Worm (Caenorhabditis elegans) whole organism, early embryonic: ENCODE data around the gene msp-63.

Experiments used
- B0310.2 ChIP-seq: sonication (generic microtip); optimal IDR thresholded peaks from 2 replicates; lab custom pipeline; 2016; ENCODE audit warnings: mild to moderate bottlenecking, missing genetic modification characterization, missing compliant biosample characterization
- F13C5.2 ChIP-seq: sonication (generic microtip); optimal IDR thresholded peaks from 2 replicates; lab custom pipeline; 2017; ENCODE audit warnings: mild to moderate bottlenecking, missing genetic modification characterization, inconsistent platforms, missing compliant biosample characterization
- aly-1 ChIP-seq: sonication (generic microtip); optimal IDR thresholded peaks from 2 replicates; lab custom pipeline; 2016; ENCODE audit warnings: missing genetic modification characterization, missing compliant biosample characterization
- ama-1 ChIP-seq: fragments of 150-350 bp; optimal IDR thresholded peaks from 2 replicates; lab custom pipeline; 2014
- ceh-13 ChIP-seq: fragments of 200-800 bp; sonication (Bioruptor generic); optimal IDR thresholded peaks from 2 replicates; lab custom pipeline; 2018; ENCODE audit warnings: mild to moderate bottlenecking, missing genetic modification characterization, missing compliant biosample characterization
- ceh-36 ChIP-seq: sonication (generic microtip); optimal IDR thresholded peaks from 2 replicates; lab custom pipeline; 2016; ENCODE audit warnings: missing genetic modification characterization, inconsistent platforms, missing compliant biosample characterization
- ets-7 ChIP-seq: sonication (generic microtip); optimal IDR thresholded peaks from 2 replicates; lab custom pipeline; 2016; ENCODE audit warnings: missing genotype, missing genetic modification characterization, missing compliant biosample characterization
- flt-1 ChIP-seq: fragments of 200-800 bp; sonication (Bioruptor generic); IDR thresholded peaks from 2 replicates; pipeline ENCODE4 v1.3.6; 2022; ENCODE audit warnings: missing genetic modification characterization, missing compliant biosample characterization
- hmbx-1 ChIP-seq: sonication (generic microtip); optimal IDR thresholded peaks from 2 replicates; lab custom pipeline; 2016; ENCODE audit warnings: mild to moderate bottlenecking, missing genetic modification characterization, missing compliant biosample characterization
- hmg-4 ChIP-seq: fragments of 200-800 bp; sonication (Bioruptor generic); optimal IDR thresholded peaks from 2 replicates; lab custom pipeline; 2018; ENCODE audit warnings: mild to moderate bottlenecking, missing genetic modification characterization, missing compliant biosample characterization
- hnd-1 ChIP-seq: sonication (generic microtip); optimal IDR thresholded peaks from 2 replicates; lab custom pipeline; 2016; ENCODE audit warnings: missing genetic modification characterization, missing compliant biosample characterization
- pes-1 ChIP-seq: fragments of 200-800 bp; sonication (Bioruptor generic); IDR thresholded peaks from 2 replicates; pipeline ENCODE4 v1.3.6; 2022; ENCODE audit warnings: missing genetic modification reagents, missing genetic modification characterization, missing compliant biosample characterization
- scrt-1 ChIP-seq: fragments of 200-800 bp; sonication (Bioruptor generic); IDR thresholded peaks from 2 replicates; pipeline ENCODE4 v1.3.6; 2022; ENCODE audit warnings: missing genetic modification characterization, missing compliant biosample characterization
- sea-1 ChIP-seq: fragments of 200-800 bp; sonication (Bioruptor generic); conservative IDR thresholded peaks from 2 replicates; pipeline ENCODE4 v1.3.6; 2022; ENCODE audit warnings: missing genetic modification characterization, missing compliant biosample characterization
- tbx-11 ChIP-seq: fragments of 200-800 bp; sonication (Bioruptor generic); IDR thresholded peaks from 2 replicates; pipeline ENCODE4 v1.3.6; 2022; ENCODE audit warnings: missing genetic modification characterization, missing compliant biosample characterization
- tbx-37 ChIP-seq: fragments of 200-800 bp; sonication (Bioruptor generic); conservative IDR thresholded peaks from 2 replicates; pipeline ENCODE4 v1.3.6; 2022; ENCODE audit warnings: missing genetic modification reagents, missing genetic modification characterization, missing compliant biosample characterization
- tra-4 ChIP-seq: sonication (generic microtip); optimal IDR thresholded peaks from 2 replicates; lab custom pipeline; 2017; ENCODE audit warnings: missing genetic modification characterization, missing compliant biosample characterization

Gene msp-63

DNA sequence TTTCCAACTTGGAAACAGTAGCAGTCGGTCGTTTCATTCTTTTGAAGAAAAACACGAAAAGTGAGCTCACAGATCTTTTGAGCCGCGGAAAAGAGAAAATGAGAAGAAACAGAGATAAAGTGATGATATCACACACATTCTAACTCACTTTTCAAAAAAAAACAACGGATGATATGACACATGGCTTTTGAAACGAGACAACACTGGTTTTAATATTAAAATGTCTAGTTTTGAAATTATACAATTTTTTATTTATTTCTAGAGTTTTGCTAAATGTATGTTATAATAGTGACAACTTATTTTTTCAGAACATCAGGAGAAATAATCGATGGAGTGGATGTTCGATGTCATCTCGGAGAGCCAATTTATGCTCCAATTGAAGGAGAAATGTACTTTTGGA, 4.8 kb downstream of the msp-63 start, which contains the start of gene K05F1.14:
TSS of gene K05F1.14 (minus strand) at position 101 of the 400 bp plus-strand sequence.
- TF ChIP-seq flt-1 (no peak), ets-7 (tag; lab: Kevin White, UChicago) (no peak), ceh-36 (tag; lab: Kevin White, UChicago) (no peak), B0310.2 (tag; lab: Kevin White, UChicago) (no peak), scrt-1 (GFP tag; lab: Robert Waterston, UW) (no peak), tbx-11 (no peak), ceh-13 (no peak), sea-1 (GFP tag; lab: Robert Waterston, UW) (no peak), aly-1 (tag; lab: Kevin White, UChicago) (no peak), hnd-1 (no peak), tbx-37 (no peak), F13C5.2 (no peak), ama-1 (lab: Kevin White, UChicago) (no peak)

DNA sequence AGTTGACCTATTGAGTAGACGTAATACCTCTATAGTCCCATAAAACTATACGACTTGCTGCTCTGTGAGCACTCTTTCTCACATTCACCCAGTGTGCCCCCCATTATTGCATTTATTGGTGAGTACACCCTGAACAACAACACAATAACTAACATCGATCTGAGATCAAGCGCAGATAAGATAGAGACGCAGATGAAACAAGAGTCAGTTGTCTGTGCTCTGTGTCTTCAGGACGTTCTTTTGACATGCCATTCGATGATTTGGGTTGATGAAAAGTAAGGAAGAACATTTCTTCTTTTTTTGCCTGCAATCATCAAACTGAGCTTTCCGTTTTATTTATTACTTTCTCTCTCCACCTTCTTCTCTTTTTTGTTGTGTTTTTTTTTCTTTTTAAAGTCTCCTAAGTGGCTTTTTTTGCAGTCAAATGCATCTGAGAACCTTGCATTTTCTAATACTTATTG, 6.9 kb downstream of the msp-63 start, which contains the start of gene lect-2:
TSS of gene lect-2 (plus strand) at position 411 of the 461 bp plus-strand sequence.
- TF ChIP-seq tbx-11 (no peak), flt-1 (no peak), scrt-1 (GFP tag; lab: Robert Waterston, UW) (no peak), tbx-37 (no peak), B0310.2 (tag; lab: Kevin White, UChicago) (no peak), tra-4 (tag; lab: Kevin White, UChicago) (no peak), aly-1 (tag; lab: Kevin White, UChicago) (no peak), sea-1 (GFP tag; lab: Robert Waterston, UW) (no peak), hmg-4 (GFP tag; lab: Kevin White, UChicago) (no peak), hmbx-1 (tag; lab: Kevin White, UChicago) (no peak), ama-1 (lab: Kevin White, UChicago) (no peak), pes-1 (GFP tag; lab: Robert Waterston, UW) (no peak), ceh-13 (no peak), ceh-36 (tag; lab: Kevin White, UChicago) (no peak), hnd-1 (no peak), F13C5.2 (no peak), ets-7 (tag; lab: Kevin White, UChicago) (no peak)

DNA sequence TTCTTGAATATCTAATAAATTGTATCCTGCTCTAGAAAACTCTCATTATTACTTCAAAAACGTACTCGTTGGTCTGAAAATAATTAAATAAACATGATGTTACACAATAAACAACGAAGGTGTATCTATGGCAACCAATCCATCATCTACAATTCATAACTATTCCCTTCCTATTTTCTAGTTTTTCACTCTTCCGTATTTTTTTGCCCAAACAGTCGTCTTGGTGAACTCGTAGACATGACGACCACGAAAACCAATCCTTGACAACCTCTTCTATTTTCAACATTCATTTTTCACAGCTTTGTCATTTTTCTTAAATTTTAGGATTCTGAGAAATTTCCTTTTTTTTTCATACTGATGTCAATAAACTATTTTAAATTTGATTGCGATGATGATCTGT, 8.4 kb downstream of the msp-63 start, which contains the start of gene K05F1.13:
TSS of gene K05F1.13 (plus strand) at position 301 of the 400 bp plus-strand sequence.
- TF ChIP-seq pes-1 (GFP tag; lab: Robert Waterston, UW) (no peak), F13C5.2 (no peak)

DNA sequence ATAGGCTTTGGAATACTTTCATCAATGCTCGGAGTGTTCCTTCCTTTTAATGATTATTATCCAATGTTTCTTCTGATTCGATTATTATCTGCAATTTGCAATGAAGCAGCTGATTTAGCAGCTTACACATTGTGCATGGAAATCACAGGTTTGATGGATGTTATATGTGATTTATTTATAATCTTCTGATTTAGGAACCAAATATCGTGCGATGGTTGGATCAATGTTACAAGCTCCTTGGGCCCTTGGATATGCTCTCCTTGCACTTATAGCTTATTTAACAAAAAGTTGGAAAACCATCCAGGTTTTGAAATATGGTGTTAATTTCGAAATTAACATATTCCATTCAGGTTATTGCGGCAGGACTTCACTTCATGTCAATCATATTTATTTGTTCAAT, 11.7 kb downstream of the msp-63 start:
- no peak for TF ChIP-seq hnd-1
- TF ChIP-seq pes-1 (GFP tag; lab: Robert Waterston, UW) = no peak
- TF ChIP-seq flt-1 = no peak
- TF ChIP-seq ets-7 (tag; lab: Kevin White, UChicago) = no peak
- no peak for TF ChIP-seq scrt-1 (GFP tag; lab: Robert Waterston, UW)
- no peak for TF ChIP-seq aly-1 (tag; lab: Kevin White, UChicago)
- no peak for TF ChIP-seq hmbx-1 (tag; lab: Kevin White, UChicago)
- no peak for TF ChIP-seq hmg-4 (GFP tag; lab: Kevin White, UChicago)
- no peak for TF ChIP-seq ama-1 (lab: Kevin White, UChicago)
- no peak for TF ChIP-seq B0310.2 (tag; lab: Kevin White, UChicago)
- TF ChIP-seq tbx-11 = no peak

DNA sequence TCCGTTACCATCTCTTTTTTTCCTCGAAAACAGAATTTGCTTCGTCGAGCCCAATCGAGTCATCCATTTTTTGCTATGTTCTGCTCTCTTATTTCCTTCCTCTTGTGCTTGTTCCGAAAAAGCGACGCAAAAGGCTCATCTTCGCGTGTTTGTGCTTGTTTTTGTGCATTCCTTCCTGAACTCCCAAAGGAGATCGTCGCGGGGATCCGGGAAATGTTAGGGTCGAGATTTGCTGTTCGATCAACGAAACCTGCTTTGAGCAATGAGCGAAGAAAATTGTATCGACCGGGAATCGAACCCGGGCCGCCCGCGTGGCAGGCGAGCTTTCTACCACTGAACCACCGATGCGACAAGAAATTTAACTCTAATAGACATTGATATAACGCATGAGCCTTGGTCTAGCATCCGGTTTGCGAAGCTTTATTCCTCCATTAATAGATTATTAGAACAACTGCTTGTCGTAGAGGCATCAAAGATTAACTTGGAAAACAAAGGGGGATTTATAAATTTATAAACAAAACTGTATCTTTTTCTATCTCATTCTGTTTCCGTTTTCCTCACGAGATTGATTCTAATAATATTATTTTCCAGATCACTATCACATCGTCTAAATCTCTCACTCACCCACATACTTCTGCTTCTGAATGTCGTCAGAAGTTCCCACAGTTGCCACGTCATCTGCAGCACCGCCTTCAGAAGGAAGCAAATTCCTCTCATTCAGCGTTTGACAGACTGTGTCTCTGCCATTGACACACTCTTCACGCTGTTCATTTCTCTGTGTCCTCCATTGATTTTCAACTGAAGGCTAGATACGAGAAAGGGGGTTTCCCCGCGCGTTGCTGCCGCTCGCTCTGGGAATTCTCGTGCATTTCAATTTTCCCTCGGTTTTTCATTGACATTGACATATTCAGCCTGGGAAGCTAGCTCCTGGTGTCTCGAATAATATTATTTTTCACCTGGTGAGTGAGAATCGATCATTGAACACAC, 15.0 kb downstream of the msp-63 start, which contains the start of gene K05F1.6:
TSS of gene K05F1.6 (plus strand) at position 586 of the 987 bp plus-strand sequence.
- TF ChIP-seq ceh-36 (tag; lab: Kevin White, UChicago) (peak; percentile 58), scrt-1 (GFP tag; lab: Robert Waterston, UW) (peak; percentile 68), F13C5.2 (peak; percentile 3), hmbx-1 (tag; lab: Kevin White, UChicago) (peak; percentile 4), tbx-37 (peak; percentile 17; the same call in 1 of the 2 replicates), sea-1 (GFP tag; lab: Robert Waterston, UW) (peak; percentile 59; the same call in 1 of the 2 replicates), pes-1 (GFP tag; lab: Robert Waterston, UW) (peak; percentile 79), ets-7 (tag; lab: Kevin White, UChicago) (peak; percentile 58), tbx-11 (peak; percentile 71), ceh-13 (peak; percentile 42), tra-4 (tag; lab: Kevin White, UChicago) (no peak), flt-1 (peak; percentile 9; the same call in 1 of the 2 replicates), B0310.2 (tag; lab: Kevin White, UChicago) (peak; percentile 77), aly-1 (tag; lab: Kevin White, UChicago) (peak; percentile 92), ama-1 (lab: Kevin White, UChicago) (no peak), hnd-1 (peak; percentile 38), hmg-4 (GFP tag; lab: Kevin White, UChicago) (peak; percentile 88)

DNA sequence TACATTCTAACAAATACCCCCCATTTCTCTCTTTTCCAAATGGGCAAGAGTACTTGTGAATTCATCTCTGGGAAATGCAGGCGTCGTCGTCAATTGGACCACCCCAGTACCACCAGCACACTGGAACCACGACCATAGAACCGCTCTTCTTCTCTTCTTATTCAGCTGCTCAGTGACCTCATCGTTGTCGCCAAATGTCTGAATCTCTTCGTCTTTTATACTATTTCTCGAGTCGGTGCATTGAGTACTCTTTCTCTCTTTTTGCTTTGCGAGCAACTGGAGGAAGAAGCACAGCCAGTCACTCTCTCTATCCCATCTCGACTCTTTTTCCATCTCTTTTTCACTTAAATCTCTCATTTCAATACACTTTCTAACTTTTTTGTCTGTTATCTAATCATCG, 17.4 kb downstream of the msp-63 start:
- peak; percentile 18 for TF ChIP-seq F13C5.2
- TF ChIP-seq sea-1 (GFP tag; lab: Robert Waterston, UW) = no peak

DNA sequence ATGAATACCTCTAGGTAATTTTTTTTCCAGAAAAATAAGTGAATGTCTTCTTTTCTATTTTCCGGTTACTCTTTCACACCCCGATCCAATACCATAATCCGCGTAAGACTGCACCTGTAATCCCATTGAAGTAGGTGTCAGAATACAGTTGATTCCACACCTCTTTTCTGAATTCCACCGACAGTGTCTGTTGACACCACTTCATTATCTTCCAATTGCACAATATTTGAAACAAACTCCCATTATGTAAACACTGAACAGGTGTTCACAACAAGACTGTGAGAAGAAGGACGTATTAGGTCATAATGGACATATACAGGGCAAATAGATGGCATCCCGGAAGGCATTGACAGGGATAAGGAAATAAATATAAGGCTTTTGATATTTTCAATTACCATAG, 19.9 kb downstream of the msp-63 start:
- no peak for TF ChIP-seq hmbx-1 (tag; lab: Kevin White, UChicago)
- TF ChIP-seq F13C5.2 = no peak
- no peak for TF ChIP-seq ceh-13
- TF ChIP-seq ama-1 (lab: Kevin White, UChicago) = no peak
- no peak for TF ChIP-seq tbx-11
- no peak for TF ChIP-seq hnd-1
- TF ChIP-seq sea-1 (GFP tag; lab: Robert Waterston, UW) = no peak
- no peak for TF ChIP-seq aly-1 (tag; lab: Kevin White, UChicago)
- TF ChIP-seq ceh-36 (tag; lab: Kevin White, UChicago) = no peak
- no peak for TF ChIP-seq tbx-37
- no peak for TF ChIP-seq ets-7 (tag; lab: Kevin White, UChicago)
- no peak for TF ChIP-seq flt-1
- no peak for TF ChIP-seq pes-1 (GFP tag; lab: Robert Waterston, UW)
- TF ChIP-seq hmg-4 (GFP tag; lab: Kevin White, UChicago) = no peak
- no peak for TF ChIP-seq tra-4 (tag; lab: Kevin White, UChicago)
- TF ChIP-seq B0310.2 (tag; lab: Kevin White, UChicago) = no peak
- TF ChIP-seq scrt-1 (GFP tag; lab: Robert Waterston, UW) = no peak
